Fruit fly (Drosophila melanogaster): ENCODE data around the gene drn.

DNA sequence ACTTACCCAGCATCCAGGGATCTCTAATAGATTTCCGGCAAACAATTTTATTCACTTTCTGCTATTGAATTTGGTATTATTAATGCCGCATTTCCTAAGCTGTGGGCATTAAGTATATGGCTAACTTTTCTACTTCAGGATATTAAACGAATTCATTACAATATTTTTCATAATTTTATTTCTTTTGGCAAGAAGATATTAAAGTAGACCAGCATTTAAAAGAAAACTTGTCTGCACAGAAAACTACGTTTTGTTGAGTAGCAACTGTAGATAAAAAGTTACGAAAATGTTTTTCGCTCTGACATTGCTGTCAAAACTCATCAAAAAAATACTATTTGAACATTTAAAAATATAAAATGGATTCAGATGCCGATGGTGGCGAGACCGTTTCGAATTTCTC, 18.5 kb upstream of the drn start, which contains the start of gene HP1e:
- TF ChIP-seq Crg-1 (GFP tag; optimal IDR thresholded peaks at IDR 0.05), result no peak
- TF ChIP-seq CG1620 (GFP tag; optimal IDR thresholded peaks at IDR 0.05), result no peak
- TF ChIP-seq CG5204 (GFP tag; optimal IDR thresholded peaks at IDR 0.05), result no peak
- no peak for TF ChIP-seq CG7045 (GFP tag; optimal IDR thresholded peaks at IDR 0.05)
- no peak for TF ChIP-seq CG33017 (tag; optimal IDR thresholded peaks at IDR 0.05)
- no peak for TF ChIP-seq pad (GFP tag; optimal IDR thresholded peaks at IDR 0.05)
- no peak for TF ChIP-seq ovo (GFP tag; optimal IDR thresholded peaks at IDR 0.05)
- TF ChIP-seq CG11617 (GFP tag; optimal IDR thresholded peaks at IDR 0.05), result no peak

Measured in whole organism, adult.